Worm (Caenorhabditis elegans): ENCODE data around the gene srxa-6.
A peak's percentile ranks its signal among the peaks of the same experiment; 100 is the strongest.

srxa-6 gene

DNA sequence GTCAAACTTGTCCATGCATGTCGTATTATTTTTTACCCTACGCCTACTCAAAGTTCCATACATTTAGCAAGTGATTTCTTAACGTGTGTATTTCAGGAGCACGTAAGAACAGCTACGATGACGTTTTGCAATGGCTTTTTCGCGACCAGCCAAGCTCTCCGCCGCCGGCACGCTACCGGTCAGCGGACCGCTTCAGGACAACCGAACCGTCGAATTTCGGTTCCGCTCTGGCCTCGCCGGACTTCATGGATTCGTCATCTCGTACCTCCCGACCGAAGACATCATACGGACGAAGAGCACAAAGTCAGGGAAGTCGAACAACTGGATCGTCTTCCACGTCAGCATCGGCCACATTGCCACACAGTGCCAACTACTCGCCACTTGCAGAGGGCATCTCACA, 48.9 kb downstream of the srxa-6 start:
- TF ChIP-seq ztf-4 (tag; optimal IDR thresholded peaks at IDR 0.05) (no peak), mml-1 (tag; optimal IDR thresholded peaks at IDR 0.05) (no peak), lsy-12 (tag; optimal IDR thresholded peaks at IDR 0.05) (no peak), ceh-28 (tag; optimal IDR thresholded peaks at IDR 0.05) (no peak), nhr-12 (tag; optimal IDR thresholded peaks at IDR 0.05) (no peak), lin-39 (tag; optimal IDR thresholded peaks at IDR 0.05) (no peak), ceh-9 (tag; optimal IDR thresholded peaks at IDR 0.05) (no peak), snpc-4 (tag; optimal IDR thresholded peaks at IDR 0.05) (no peak)

DNA sequence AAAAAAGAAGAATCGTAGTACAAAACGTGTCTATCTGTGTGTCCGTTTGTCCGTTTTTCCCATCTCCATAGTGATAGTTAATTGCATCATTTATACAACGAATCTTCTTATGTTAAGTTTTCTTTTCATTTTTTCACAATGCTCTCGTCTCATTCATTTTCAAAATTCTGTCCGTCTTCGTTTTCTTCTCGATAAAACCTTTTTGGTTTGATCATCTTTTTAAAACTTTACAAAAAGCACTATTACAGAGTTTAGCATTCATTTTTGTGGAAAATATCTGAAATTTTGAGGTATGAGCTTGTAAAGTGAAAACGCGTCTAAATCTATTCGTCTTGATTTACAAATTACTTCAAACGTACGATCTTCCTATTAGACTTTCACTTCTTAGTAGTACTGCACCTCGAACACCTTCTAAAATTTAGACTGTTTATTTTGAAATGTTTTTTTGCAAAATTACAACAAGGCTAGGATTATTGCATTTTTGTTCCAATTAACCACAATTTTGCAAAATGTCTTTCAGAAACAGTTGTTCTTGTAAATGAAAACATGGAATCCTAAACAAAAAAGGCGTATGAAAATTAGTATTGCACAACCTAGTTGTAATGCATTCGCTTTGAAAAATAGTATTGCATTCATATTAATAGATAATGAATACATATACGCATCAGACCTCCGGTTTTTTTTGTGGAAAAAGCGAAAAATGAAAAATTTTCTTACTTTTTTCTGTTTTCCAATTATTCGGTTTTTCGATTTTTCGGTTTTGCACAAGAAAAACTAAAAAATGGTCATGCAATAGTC, 50.5 kb downstream of the srxa-6 start:
- peak; percentile 53 for TF ChIP-seq aly-2 (tag; optimal IDR thresholded peaks at IDR 0.05)
- no peak for TF ChIP-seq fos-1 (tag; optimal IDR thresholded peaks at IDR 0.05)
- TF ChIP-seq lsy-12 (tag; optimal IDR thresholded peaks at IDR 0.05) = no peak
- no peak for TF ChIP-seq fkh-2 (tag; optimal IDR thresholded peaks at IDR 0.05)
- no peak for TF ChIP-seq sea-2 (GFP tag; optimal IDR thresholded peaks at IDR 0.05)
- no peak for TF ChIP-seq skn-1 (tag; optimal IDR thresholded peaks at IDR 0.05)
- no peak for TF ChIP-seq zag-1 (tag; optimal IDR thresholded peaks at IDR 0.05)
- peak; percentile 37 for TF ChIP-seq ceh-28 (tag; optimal IDR thresholded peaks at IDR 0.05)
- peak; percentile 1 for TF ChIP-seq ama-1 (optimal IDR thresholded peaks at IDR 0.05)
- TF ChIP-seq ZK546.5 (tag; optimal IDR thresholded peaks at IDR 0.05) = no peak
- TF ChIP-seq nhr-23 (tag; optimal IDR thresholded peaks at IDR 0.05) = no peak
- TF ChIP-seq egl-27 (tag; optimal IDR thresholded peaks at IDR 0.05) = no peak
- no peak for TF ChIP-seq unc-39 (tag; optimal IDR thresholded peaks at IDR 0.05)
- no peak for TF ChIP-seq pqm-1 (tag; optimal IDR thresholded peaks at IDR 0.05)
- peak; percentile 29 for TF ChIP-seq elt-2 (tag; optimal IDR thresholded peaks at IDR 0.05)
